Worm (Caenorhabditis elegans) whole organism, L1 larva: ENCODE measurements around the gene cyp-25A3.

Experiments
- blmp-1 ChIP-seq: fragments of 150-350 bp; optimal IDR thresholded peaks from 2 replicates; lab custom pipeline; 2014; ENCODE audit warnings: missing biosample characterization, missing genetic modification characterization
- egl-27 ChIP-seq, 2 experiments: fragments of 150-350 bp in 1 of 2; sonication (generic microtip); optimal IDR thresholded peaks; 3 replicates each; lab custom pipeline; 2017 to 2018; ENCODE audit warnings: missing biosample characterization in 2 of 2, missing genetic modification characterization in 2 of 2, missing genetic modification reagents in 2 of 2
- elt-2 ChIP-seq: sonication (generic microtip); optimal IDR thresholded peaks from 2 replicates; lab custom pipeline; 2016; ENCODE audit warnings: missing genetic modification characterization, mild to moderate bottlenecking, inconsistent platforms, missing compliant biosample characterization, missing genetic modification reagents
- fkh-10 ChIP-seq: sonication (generic microtip); optimal IDR thresholded peaks from 2 replicates; lab custom pipeline; 2017; ENCODE audit warnings: missing biosample characterization, missing genetic modification reagents, missing genetic modification characterization
- hlh-17 ChIP-seq: fragments of 200-800 bp; sonication (Bioruptor generic); optimal IDR thresholded peaks from 2 replicates; lab custom pipeline; 2018; ENCODE audit warnings: missing genetic modification characterization, mild to moderate bottlenecking, missing compliant biosample characterization, moderate library complexity, borderline replicate concordance
- lin-13 ChIP-seq: fragments of 150-350 bp; optimal IDR thresholded peaks from 2 replicates; lab custom pipeline; 2014; ENCODE audit warnings: missing biosample characterization, missing genetic modification reagents, missing genetic modification characterization
- lsy-2 ChIP-seq, 2 experiments: fragments of 150-350 bp; optimal IDR thresholded peaks; 2 replicates each; lab custom pipeline; 2014; ENCODE audit warnings: missing biosample characterization in 2 of 2, missing genetic modification characterization in 2 of 2
- mdl-1 ChIP-seq, 2 experiments: fragments of 150-350 bp; optimal IDR thresholded peaks; 2 replicates each; lab custom pipeline; 2014 to 2017; ENCODE audit warnings: missing biosample characterization in 2 of 2, missing genetic modification characterization in 2 of 2, inconsistent platforms in 1 of 2
- nhr-11 ChIP-seq: fragments of 150-350 bp; optimal IDR thresholded peaks from 2 replicates; lab custom pipeline; 2014; ENCODE audit warnings: missing biosample characterization, missing genetic modification characterization
- nhr-12 ChIP-seq: sonication (generic microtip); optimal IDR thresholded peaks from 2 replicates; lab custom pipeline; 2017; ENCODE audit warnings: missing biosample characterization, missing genetic modification characterization
- pqm-1 ChIP-seq: sonication (generic microtip); optimal IDR thresholded peaks from 3 replicates; lab custom pipeline; 2017; ENCODE audit warnings: missing biosample characterization, missing genetic modification characterization
- tbx-2 ChIP-seq: sonication (generic microtip); optimal IDR thresholded peaks from 2 replicates; lab custom pipeline; 2016; ENCODE audit warnings: missing genetic modification characterization, missing compliant biosample characterization
- ztf-4 ChIP-seq: fragments of 150-350 bp; optimal IDR thresholded peaks from 2 replicates; lab custom pipeline; 2014; ENCODE audit warnings: missing biosample characterization, missing genetic modification characterization

- TF ChIP-seq ztf-4 (tag; lab: Kevin White, UChicago) (no peak), nhr-11 (tag; lab: Kevin White, UChicago) (no peak), pqm-1 (tag; lab: Kevin White, UChicago) (no peak), hlh-17 (GFP tag; lab: Kevin White, UChicago) (no peak), blmp-1 (peak; percentile 65), egl-27 (tag; optimal IDR thresholded peaks at IDR 0.05; lab: Kevin White, UChicago) (no peak), mdl-1 (tag; optimal IDR thresholded peaks at IDR 0.05; lab: Kevin White, UChicago) (no peak), lin-13 (no peak), lsy-2 (tag; optimal IDR thresholded peaks at IDR 0.05; lab: Kevin White, UChicago) (peak; percentile 38 to 40), elt-2 (tag; lab: Kevin White, UChicago) (peak; percentile 35), nhr-12 (tag; lab: Kevin White, UChicago) (no peak), tbx-2 (tag; lab: Kevin White, UChicago) (peak; percentile 21), fkh-10 (GFP tag; lab: Kevin White, UChicago) (no peak)
Measured at ce11 chrIII:3799213-3799612, 40.3 kb downstream of the cyp-25A3 start.
